Worm (Caenorhabditis elegans) whole organism, early embryonic: ENCODE measurements around the gene F17E9.18.

Experiments used
- B0310.2 ChIP-seq: sonication (generic microtip); optimal IDR thresholded peaks from 2 replicates; lab custom pipeline; 2016; ENCODE audit warnings: mild to moderate bottlenecking, missing genetic modification characterization, missing compliant biosample characterization
- aly-1 ChIP-seq: sonication (generic microtip); optimal IDR thresholded peaks from 2 replicates; lab custom pipeline; 2016; ENCODE audit warnings: missing genetic modification characterization, missing compliant biosample characterization
- ama-1 ChIP-seq: fragments of 150-350 bp; optimal IDR thresholded peaks from 2 replicates; lab custom pipeline; 2014
- ceh-36 ChIP-seq: sonication (generic microtip); optimal IDR thresholded peaks from 2 replicates; lab custom pipeline; 2016; ENCODE audit warnings: missing genetic modification characterization, inconsistent platforms, missing compliant biosample characterization
- ets-7 ChIP-seq: sonication (generic microtip); optimal IDR thresholded peaks from 2 replicates; lab custom pipeline; 2016; ENCODE audit warnings: missing genotype, missing genetic modification characterization, missing compliant biosample characterization
- flt-1 ChIP-seq: fragments of 200-800 bp; sonication (Bioruptor generic); IDR thresholded peaks from 2 replicates; pipeline ENCODE4 v1.3.6; 2022; ENCODE audit warnings: missing genetic modification characterization, missing compliant biosample characterization
- hmbx-1 ChIP-seq: sonication (generic microtip); optimal IDR thresholded peaks from 2 replicates; lab custom pipeline; 2016; ENCODE audit warnings: mild to moderate bottlenecking, missing genetic modification characterization, missing compliant biosample characterization
- hnd-1 ChIP-seq: sonication (generic microtip); optimal IDR thresholded peaks from 2 replicates; lab custom pipeline; 2016; ENCODE audit warnings: missing genetic modification characterization, missing compliant biosample characterization
- scrt-1 ChIP-seq: fragments of 200-800 bp; sonication (Bioruptor generic); IDR thresholded peaks from 2 replicates; pipeline ENCODE4 v1.3.6; 2022; ENCODE audit warnings: missing genetic modification characterization, missing compliant biosample characterization
- sea-1 ChIP-seq: fragments of 200-800 bp; sonication (Bioruptor generic); conservative IDR thresholded peaks from 2 replicates; pipeline ENCODE4 v1.3.6; 2022; ENCODE audit warnings: missing genetic modification characterization, missing compliant biosample characterization
- tbx-11 ChIP-seq: fragments of 200-800 bp; sonication (Bioruptor generic); IDR thresholded peaks from 2 replicates; pipeline ENCODE4 v1.3.6; 2022; ENCODE audit warnings: missing genetic modification characterization, missing compliant biosample characterization

- TF ChIP-seq ama-1 (no peak), tbx-11 (GFP tag; lab: Robert Waterston, UW) (no peak), B0310.2 (tag; lab: Kevin White, UChicago) (no peak), scrt-1 (GFP tag; lab: Robert Waterston, UW) (no peak), ets-7 (tag; lab: Kevin White, UChicago) (no peak), flt-1 (no peak), ceh-36 (no peak), hnd-1 (no peak), aly-1 (tag; lab: Kevin White, UChicago) (no peak), sea-1 (GFP tag; lab: Robert Waterston, UW) (no peak), hmbx-1 (tag; lab: Kevin White, UChicago) (no peak)
Measured at ce11 chrIV:8357299-8357698, 10.3 kb upstream of the F17E9.18 start.
